Worm (Caenorhabditis elegans) whole organism, midembryonic: ENCODE results near the gene K07H8.12.

Source experiments
- flt-1 ChIP-seq: fragments of 200-800 bp; sonication (Bioruptor generic); IDR thresholded peaks from 2 replicates; pipeline ENCODE4 v1.3.6; 2022; ENCODE audit warnings: missing genetic modification characterization, missing compliant biosample characterization
- ref-1 ChIP-seq: fragments of 200-800 bp; sonication (Bioruptor generic); conservative IDR thresholded peaks from 2 replicates; pipeline ENCODE4 v1.3.6; 2022; ENCODE audit warnings: missing genetic modification reagents, missing genetic modification characterization, missing compliant biosample characterization
- ztf-23 ChIP-seq: fragments of 200-800 bp; sonication (Bioruptor generic); IDR thresholded peaks from 2 replicates; pipeline ENCODE4 v1.3.6; 2022; ENCODE audit warnings: missing genetic modification reagents, missing genetic modification characterization, missing compliant biosample characterization

- TF ChIP-seq ztf-23 (GFP tag; lab: Robert Waterston, UW) (no peak), ref-1 (no peak), flt-1 (GFP tag; lab: Robert Waterston, UW) (no peak)
Observed at ce11 chrIV:8303668-8304067, 27.2 kb upstream of the K07H8.12 start, which contains the start of gene vha-5.
